Fruit fly (Drosophila melanogaster) whole organism, embryonic: ENCODE data around the gene fred.

ENCODE experiments used
- ATbp ChIP-seq: fragments of 200-800 bp; sonication (Bioruptor generic); optimal IDR thresholded peaks from 2 replicates; lab custom pipeline; 2017; ENCODE audit warnings: missing biosample characterization, mild to moderate bottlenecking, missing genetic modification characterization, missing genetic modification reagents
- Abd-B ChIP-seq: fragments of 200-800 bp; sonication (Bioruptor generic); optimal IDR thresholded peaks from 2 replicates; lab custom pipeline; 2018; ENCODE audit warnings: missing biosample characterization, mild to moderate bottlenecking, missing genetic modification characterization, moderate library complexity
- Awh ChIP-seq: fragments of 200-800 bp; sonication (Bioruptor generic); IDR thresholded peaks from 2 replicates; pipeline ENCODE4, ENCODE4 v1.3.6; 2022; ENCODE audit warnings: missing biosample characterization, missing genetic modification characterization
- Bgb ChIP-seq: fragments of 200-800 bp; sonication (Bioruptor generic); IDR thresholded peaks from 2 replicates; pipeline ENCODE4 v1.3.6; 2022; ENCODE audit warnings: missing biosample characterization, missing genetic modification characterization; ENCODE audit not compliant: partially characterized antibody
- Bteb2 ChIP-seq: fragments of 200-800 bp; sonication (Bioruptor generic); optimal IDR thresholded peaks from 2 replicates; lab custom pipeline; 2016; ENCODE audit warnings: missing biosample characterization, missing genetic modification characterization
- C15 ChIP-seq: fragments of 200-800 bp; sonication (Bioruptor generic); IDR thresholded peaks from 3 replicates; pipeline ENCODE4 v1.3.6; 2022; ENCODE audit warnings: missing biosample characterization, missing genetic modification characterization
- CG10147 ChIP-seq: fragments of 200-800 bp; sonication (Bioruptor generic); optimal IDR thresholded peaks from 2 replicates; lab custom pipeline; 2019; ENCODE audit warnings: missing biosample characterization, mild to moderate bottlenecking, missing genetic modification characterization, moderate library complexity
- CG11398 ChIP-seq: fragments of 200-800 bp; sonication (Bioruptor generic); optimal IDR thresholded peaks from 2 replicates; lab custom pipeline; 2016; ENCODE audit warnings: missing biosample characterization, missing genetic modification characterization
- CG11696 ChIP-seq: fragments of 200-800 bp; sonication (Bioruptor generic); IDR thresholded peaks from 2 replicates; pipeline ENCODE4 v1.3.6; 2022; ENCODE audit warnings: missing biosample characterization, missing genetic modification characterization
- CG12299 ChIP-seq: fragments of 200-800 bp; sonication (Bioruptor generic); optimal IDR thresholded peaks from 2 replicates; lab custom pipeline; 2018; ENCODE audit warnings: missing biosample characterization, mild to moderate bottlenecking, missing genetic modification characterization
- CG14014 ChIP-seq: fragments of 200-800 bp; sonication (Bioruptor generic); IDR thresholded peaks from 2 replicates; pipeline ENCODE4 v1.3.6; 2022; ENCODE audit warnings: missing biosample characterization, missing genetic modification characterization
- CG1529 ChIP-seq: fragments of 200-800 bp; sonication (Bioruptor generic); optimal IDR thresholded peaks from 3 replicates; lab custom pipeline; 2018; ENCODE audit warnings: missing biosample characterization, missing genetic modification characterization
- CG17802 ChIP-seq: fragments of 200-800 bp; sonication (Bioruptor generic); optimal IDR thresholded peaks from 2 replicates; lab custom pipeline; 2018; ENCODE audit warnings: missing biosample characterization, mild to moderate bottlenecking, missing genetic modification characterization, moderate library complexity
- CG18764 ChIP-seq: fragments of 200-800 bp; sonication (Bioruptor generic); optimal IDR thresholded peaks from 3 replicates; lab custom pipeline; 2016; ENCODE audit warnings: missing biosample characterization, missing genetic modification characterization
- CG2129 ChIP-seq: fragments of 200-800 bp; sonication (Bioruptor generic); IDR thresholded peaks from 2 replicates; pipeline ENCODE4 v1.3.6; 2022; ENCODE audit warnings: missing biosample characterization, missing genetic modification characterization; ENCODE audit not compliant: partially characterized antibody
- CG2202 ChIP-seq: fragments of 200-800 bp; sonication (Bioruptor generic); optimal IDR thresholded peaks from 2 replicates; lab custom pipeline; 2018; ENCODE audit warnings: missing biosample characterization, mild to moderate bottlenecking, missing genetic modification characterization
- CG3065 ChIP-seq: fragments of 200-800 bp; sonication (Bioruptor generic); optimal IDR thresholded peaks from 2 replicates; lab custom pipeline; 2016; ENCODE audit warnings: missing biosample characterization, missing genetic modification characterization
- CG31224 ChIP-seq: fragments of 200-800 bp; sonication (Bioruptor generic); IDR thresholded peaks from 2 replicates; pipeline ENCODE4 v1.3.6; 2022; ENCODE audit warnings: missing biosample characterization, missing genetic modification characterization
- CG31388 ChIP-seq: fragments of 200-800 bp; sonication (Bioruptor generic); optimal IDR thresholded peaks from 2 replicates; lab custom pipeline; 2016; ENCODE audit warnings: missing biosample characterization, missing genetic modification characterization
- CG3281 ChIP-seq: fragments of 200-800 bp; sonication (Bioruptor generic); optimal IDR thresholded peaks from 3 replicates; lab custom pipeline; 2017; ENCODE audit warnings: missing biosample characterization, mild to moderate bottlenecking, missing genetic modification characterization
- CG6813 ChIP-seq: fragments of 200-800 bp; sonication (Bioruptor generic); optimal IDR thresholded peaks from 2 replicates; lab custom pipeline; 2017; ENCODE audit warnings: missing biosample characterization, missing genetic modification characterization, mild to moderate bottlenecking, moderate library complexity, missing genetic modification reagents
- CG8765 ChIP-seq: fragments of 200-800 bp; sonication (Bioruptor generic); IDR thresholded peaks from 2 replicates; pipeline ENCODE4 v1.3.6; 2022; ENCODE audit warnings: missing biosample characterization, missing genetic modification characterization
- CG9215 ChIP-seq: fragments of 200-800 bp; sonication (Bioruptor generic); IDR thresholded peaks from 2 replicates; pipeline ENCODE4 v1.3.6; 2022; ENCODE audit warnings: missing biosample characterization, missing genetic modification characterization
- Chrac-16 ChIP-seq: fragments of 200-800 bp; sonication (Bioruptor generic); optimal IDR thresholded peaks from 3 replicates; lab custom pipeline; 2016; ENCODE audit warnings: missing biosample characterization, missing genetic modification characterization
- CkIIα-i1 ChIP-seq: fragments of 200-800 bp; sonication (Bioruptor generic); IDR thresholded peaks from 2 replicates; pipeline ENCODE4 v1.3.6; 2022; ENCODE audit warnings: missing biosample characterization, missing genetic modification characterization
- Fer2 ChIP-seq: fragments of 200-800 bp; sonication (Bioruptor generic); optimal IDR thresholded peaks from 2 replicates; lab custom pipeline; 2018; ENCODE audit warnings: missing biosample characterization, mild to moderate bottlenecking, missing genetic modification characterization, moderate library complexity
- Gsc ChIP-seq: fragments of 200-800 bp; sonication (Bioruptor generic); IDR thresholded peaks from 2 replicates; pipeline ENCODE4 v1.3.6; 2022; ENCODE audit warnings: missing biosample characterization, missing genetic modification characterization
- HLH3B ChIP-seq: fragments of 200-800 bp; sonication (Bioruptor generic); IDR thresholded peaks from 2 replicates; pipeline ENCODE4 v1.3.6; 2022; ENCODE audit warnings: missing biosample characterization, missing genetic modification characterization
- HLHmδ ChIP-seq: fragments of 200-800 bp; sonication (Bioruptor generic); optimal IDR thresholded peaks from 2 replicates; lab custom pipeline; 2018; ENCODE audit warnings: missing biosample characterization, mild to moderate bottlenecking, missing genetic modification characterization, moderate library complexity
- Hr3 ChIP-seq: fragments of 200-800 bp; sonication (Bioruptor generic); optimal IDR thresholded peaks from 3 replicates; lab custom pipeline; 2016; ENCODE audit warnings: missing biosample characterization, missing genetic modification characterization
- Mrtf ChIP-seq: fragments of 200-800 bp; sonication (Bioruptor generic); IDR thresholded peaks from 3 replicates; pipeline ENCODE4 v1.3.6; 2022; ENCODE audit warnings: missing biosample characterization, missing genetic modification characterization
- Optix ChIP-seq: fragments of 200-800 bp; sonication (Bioruptor generic); IDR thresholded peaks from 3 replicates; pipeline ENCODE4 v1.3.6; 2022; ENCODE audit warnings: missing biosample characterization, missing genetic modification characterization
- Pdp1 ChIP-seq, 2 experiments: fragments of 200-800 bp; sonication (Bioruptor generic); optimal IDR thresholded peaks; 3 replicates each; lab custom pipeline; 2016; ENCODE audit warnings: missing biosample characterization in 2 of 2, missing genetic modification characterization in 2 of 2, mild to moderate bottlenecking in 1 of 2, moderate library complexity in 1 of 2
- Sin3A ChIP-seq: fragments of >200 bp; optimal IDR thresholded peaks from 2 replicates; lab custom pipeline; 2018
- Six4 ChIP-seq: fragments of 200-800 bp; sonication (Bioruptor generic); optimal IDR thresholded peaks from 2 replicates; lab custom pipeline; 2016; ENCODE audit warnings: missing biosample characterization, missing genetic modification characterization
- abd-A ChIP-seq: fragments of 200-800 bp; sonication (Bioruptor generic); optimal IDR thresholded peaks from 3 replicates; lab custom pipeline; 2019; ENCODE audit warnings: missing biosample characterization, mild to moderate bottlenecking, missing genetic modification characterization, moderate library complexity
- ara ChIP-seq: fragments of 200-800 bp; sonication (Bioruptor generic); IDR thresholded peaks from 2 replicates; pipeline ENCODE4 v1.3.6; 2022; ENCODE audit warnings: missing biosample characterization, missing genetic modification characterization
- chn ChIP-seq: fragments of 200-800 bp; sonication (Bioruptor generic); optimal IDR thresholded peaks from 2 replicates; lab custom pipeline; 2016; ENCODE audit warnings: missing biosample characterization, missing genetic modification characterization
- danr ChIP-seq: fragments of 200-800 bp; sonication (Bioruptor generic); IDR thresholded peaks from 2 replicates; pipeline ENCODE4 v1.3.6; 2022; ENCODE audit warnings: missing biosample characterization, missing genetic modification characterization
- dati ChIP-seq: fragments of 200-800 bp; sonication (Bioruptor generic); IDR thresholded peaks from 2 replicates; pipeline ENCODE4 v1.3.6; 2022; ENCODE audit warnings: missing biosample characterization, missing genetic modification characterization
- ems ChIP-seq: fragments of 200-800 bp; sonication (Bioruptor generic); optimal IDR thresholded peaks from 3 replicates; lab custom pipeline; 2016; ENCODE audit warnings: missing biosample characterization, missing genetic modification characterization
- eve ChIP-seq, 2 experiments: fragments of >200 bp; optimal IDR thresholded peaks; 2 replicates each; lab custom pipeline; 2017; ENCODE audit warnings: missing biosample characterization in 2 of 2, missing genetic modification characterization in 2 of 2
- fu2 ChIP-seq: fragments of 200-800 bp; sonication (Bioruptor generic); optimal IDR thresholded peaks from 2 replicates; lab custom pipeline; 2016; ENCODE audit warnings: missing biosample characterization, missing genetic modification characterization
- gem ChIP-seq: fragments of 200-800 bp; sonication (Bioruptor generic); optimal IDR thresholded peaks from 2 replicates; lab custom pipeline; 2019; ENCODE audit warnings: missing biosample characterization, mild to moderate bottlenecking, missing genetic modification characterization, moderate library complexity
- inv ChIP-seq: fragments of 200-800 bp; sonication (Bioruptor generic); IDR thresholded peaks from 2 replicates; pipeline ENCODE4 v1.3.6; 2022; ENCODE audit warnings: missing biosample characterization, missing genetic modification characterization; ENCODE audit not compliant: partially characterized antibody
- klu ChIP-seq: fragments of 200-800 bp; sonication (Bioruptor generic); IDR thresholded peaks from 2 replicates; pipeline ENCODE4 v1.3.6; 2022; ENCODE audit warnings: missing biosample characterization, missing genetic modification characterization
- knrl ChIP-seq: fragments of 200-800 bp; sonication (Bioruptor generic); IDR thresholded peaks from 3 replicates; pipeline ENCODE4 v1.3.6; 2022; ENCODE audit warnings: missing biosample characterization, missing genetic modification characterization; ENCODE audit not compliant: partially characterized antibody
- pan ChIP-seq, 4 experiments: fragments of >200 bp in 3 of 4; fragments of 200-800 bp in 1 of 4; sonication (Bioruptor generic) in 1 of 4; optimal IDR thresholded peaks in 3 of 4; IDR thresholded peaks in 1 of 4; 2 replicates each; pipeline versions ENCODE4 v1.3.6 to Lab custom; 2017 to 2022; ENCODE audit warnings: missing biosample characterization in 2 of 4, missing genetic modification characterization in 2 of 4, mixed read lengths in 1 of 4
- pfk ChIP-seq: fragments of 200-800 bp; sonication (Bioruptor generic); optimal IDR thresholded peaks from 2 replicates; lab custom pipeline; 2018; ENCODE audit warnings: missing biosample characterization, mild to moderate bottlenecking, missing genetic modification characterization, moderate library complexity
- phol ChIP-seq: fragments of 200-800 bp; sonication (Bioruptor generic); optimal IDR thresholded peaks from 3 replicates; lab custom pipeline; 2018; ENCODE audit warnings: missing biosample characterization, mild to moderate bottlenecking, missing genetic modification characterization, moderate library complexity
- sima ChIP-seq: fragments of 200-800 bp; sonication (Bioruptor generic); optimal IDR thresholded peaks from 2 replicates; lab custom pipeline; 2016; ENCODE audit warnings: missing biosample characterization, missing genetic modification characterization

fred gene

DNA sequence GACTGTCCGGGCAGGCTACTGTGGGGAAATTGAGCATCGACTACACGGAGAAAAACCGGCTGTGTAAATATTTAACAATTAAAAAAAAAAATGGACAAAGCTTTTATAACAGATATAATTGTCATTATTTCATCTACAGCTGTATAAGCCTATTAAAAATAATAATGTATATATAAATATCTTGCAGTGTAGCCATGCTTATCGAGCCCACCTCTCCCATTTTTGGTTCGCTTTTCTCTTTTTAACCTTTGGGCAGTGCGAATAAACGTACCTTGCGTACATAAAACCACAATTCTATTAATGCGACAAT is 94.7 kb downstream of the fred start (continued):
- peak; percentile 7 for TF ChIP-seq fu2 (GFP tag; lab: Kevin White, UChicago)
- no peak for TF ChIP-seq knrl (GFP tag; lab: Robert Waterston, UW)
- TF ChIP-seq ara (GFP tag; lab: Robert Waterston, UW), result peak; percentile 64
- no peak for TF ChIP-seq HLHmδ (GFP tag; lab: Kevin White, UChicago)
- TF ChIP-seq CG11398 (GFP tag; lab: Kevin White, UChicago), result no peak
- TF ChIP-seq CG6813, result peak; percentile 37
- peak; percentile 42 for TF ChIP-seq Bteb2 (GFP tag; lab: Kevin White, UChicago)
- peak; percentile 78 for TF ChIP-seq CG10147
- no peak for TF ChIP-seq C15 (GFP tag; lab: Robert Waterston, UW)
- peak; percentile 82 for TF ChIP-seq gem (tag; lab: Kevin White, UChicago)
- TF ChIP-seq CG2129 (GFP tag; lab: Robert Waterston, UW), result no peak
- peak; percentile 39 for TF ChIP-seq CG18764 (GFP tag; lab: Kevin White, UChicago)
- TF ChIP-seq Pdp1 (GFP tag; optimal IDR thresholded peaks at IDR 0.05; lab: Kevin White, UChicago), result peak in 1 of 2 experiments; percentile 52
- peak; percentile 20; the same call in 1 of the 2 replicates for TF ChIP-seq dati
- peak; percentile 21 for TF ChIP-seq Fer2 (tag; lab: Kevin White, UChicago)
- peak; percentile 68 for TF ChIP-seq CG31224 (GFP tag; lab: Robert Waterston, UW)
- TF ChIP-seq Hr3 (GFP tag; lab: Kevin White, UChicago), result peak; percentile 37
- 0 out of 2 replicates have a peak, but pooled peaks have one; percentile 19 for TF ChIP-seq CG11696
- TF ChIP-seq Six4, result no peak
- TF ChIP-seq abd-A, result no peak
- peak; percentile 51; the same call in 1 of the 2 replicates for TF ChIP-seq klu (GFP tag; lab: Robert Waterston, UW)
- no peak for TF ChIP-seq CG2202 (tag; lab: Kevin White, UChicago)
- no peak for TF ChIP-seq CG12299 (tag; lab: Kevin White, UChicago)
- TF ChIP-seq chn, result peak; percentile 33
- no peak for TF ChIP-seq pfk
- no peak for TF ChIP-seq pan (optimal IDR thresholded peaks at IDR 0.05; lab: Kevin White, UChicago)
- peak in 1 of 2 experiments; percentile 83 for TF ChIP-seq pan (GFP tag; optimal IDR thresholded peaks at IDR 0.05 in 1 of 2, IDR thresholded peaks at IDR 0.05 in 1 of 2)
- no peak for TF ChIP-seq CG31388 (GFP tag; lab: Kevin White, UChicago)
- TF ChIP-seq Optix (GFP tag; lab: Robert Waterston, UW), result no peak; the same call in 2 of the 3 replicates
- TF ChIP-seq CkIIα-i1 (GFP tag; lab: Robert Waterston, UW), result no peak
- no peak for TF ChIP-seq inv (GFP tag; lab: Robert Waterston, UW)
- TF ChIP-seq sima, result no peak
- TF ChIP-seq Abd-B (GFP tag; lab: Kevin White, UChicago), result peak; percentile 53
- TF ChIP-seq CG17802 (tag; lab: Kevin White, UChicago), result peak; percentile 1
- no peak for TF ChIP-seq Bgb (GFP tag; lab: Robert Waterston, UW)
- TF ChIP-seq CG14014 (GFP tag; lab: Robert Waterston, UW), result peak; percentile 82
- TF ChIP-seq ATbp (GFP tag; lab: Kevin White, UChicago), result peak; percentile 35
- TF ChIP-seq Gsc (GFP tag; lab: Robert Waterston, UW), result peak; percentile 24; the same call in 1 of the 2 replicates
- peak; percentile 56 for TF ChIP-seq Chrac-16 (GFP tag; lab: Kevin White, UChicago)
- peak; percentile 79; the same call in 1 of the 2 replicates for TF ChIP-seq HLH3B (GFP tag; lab: Robert Waterston, UW)
- TF ChIP-seq danr, result peak; percentile 46; the same call in 1 of the 2 replicates
- TF ChIP-seq Sin3A (lab: Kevin White, UChicago), result no peak
- TF ChIP-seq phol (tag; lab: Kevin White, UChicago), result no peak
- peak; percentile 6 for TF ChIP-seq CG1529 (GFP tag; lab: Kevin White, UChicago)
- TF ChIP-seq eve (GFP tag; optimal IDR thresholded peaks at IDR 0.05; lab: Kevin White, UChicago), result peak in 1 of 2 experiments; percentile 24
- TF ChIP-seq Awh (GFP tag; lab: Robert Waterston, UW), result no peak; the same call in 1 of the 2 replicates
- peak; percentile 39; the same call in 1 of the 3 replicates for TF ChIP-seq Mrtf
- peak; percentile 62 for TF ChIP-seq CG8765 (GFP tag; lab: Robert Waterston, UW)
- peak; percentile 70 for TF ChIP-seq CG9215 (GFP tag; lab: Robert Waterston, UW)
- TF ChIP-seq CG3065, result no peak
- TF ChIP-seq ems (GFP tag; lab: Kevin White, UChicago), result peak; percentile 32
- peak; percentile 73 for TF ChIP-seq CG3281 (GFP tag; lab: Kevin White, UChicago)
